Fruit fly (Drosophila melanogaster) whole organism, larva: Measurements from ENCODE around the gene mRpS31.
A peak's percentile ranks its signal among the peaks of the same experiment; 100 is the strongest.

Source experiments
- noc ChIP-seq: fragments of 200-800 bp; sonication (Bioruptor generic); optimal IDR thresholded peaks from 3 replicates; lab custom pipeline; 2019; ENCODE audit warnings: missing biosample characterization, mild to moderate bottlenecking, missing genetic modification characterization, moderate library complexity

mRpS31 gene

DNA sequence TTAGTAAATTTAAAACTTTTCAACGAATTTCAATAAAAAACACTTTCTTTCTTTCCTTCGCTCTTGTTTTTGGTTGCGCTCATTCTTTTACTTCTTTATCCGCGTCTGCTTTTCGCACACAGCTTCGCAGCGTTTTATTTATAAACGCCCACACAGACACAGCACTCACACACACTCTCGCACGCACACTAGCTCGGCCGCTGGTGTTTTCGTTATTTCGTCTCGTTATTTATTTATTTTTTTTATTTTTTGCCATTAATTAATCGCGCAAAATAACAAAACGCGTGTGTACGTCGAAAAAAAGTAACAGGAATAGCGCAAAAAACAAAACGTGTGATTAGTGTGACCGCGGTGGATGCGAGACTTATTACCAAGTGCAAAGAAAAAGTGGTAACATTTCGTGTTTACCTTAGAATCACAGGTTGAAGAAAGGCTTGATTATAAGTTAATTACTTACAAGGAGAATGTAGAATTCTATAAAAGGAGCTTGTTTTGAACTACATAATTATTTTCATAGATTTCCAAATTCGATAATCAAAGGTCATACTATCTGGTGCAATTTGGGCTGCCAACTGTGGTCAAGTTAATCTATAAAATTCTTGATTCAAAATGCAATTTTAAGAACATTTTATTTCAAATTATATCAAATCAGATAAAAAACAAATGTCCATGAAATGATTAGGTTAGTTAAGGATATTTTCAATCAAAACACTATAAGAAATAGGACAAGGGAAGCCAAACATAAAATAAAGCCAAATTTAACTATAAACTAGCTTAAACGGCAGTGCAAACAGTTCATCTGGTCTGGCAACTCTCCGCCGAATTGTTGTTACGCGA, at the start of gene mRpS31, which contains the start of gene hzg:
Gene mRpS31 (plus strand): TSS at position 793 of the 837 bp plus-strand sequence.
Gene hzg (minus strand): TSS at position 336 of the 837 bp plus-strand sequence.
- TF ChIP-seq noc: peak; percentile 49

DNA sequence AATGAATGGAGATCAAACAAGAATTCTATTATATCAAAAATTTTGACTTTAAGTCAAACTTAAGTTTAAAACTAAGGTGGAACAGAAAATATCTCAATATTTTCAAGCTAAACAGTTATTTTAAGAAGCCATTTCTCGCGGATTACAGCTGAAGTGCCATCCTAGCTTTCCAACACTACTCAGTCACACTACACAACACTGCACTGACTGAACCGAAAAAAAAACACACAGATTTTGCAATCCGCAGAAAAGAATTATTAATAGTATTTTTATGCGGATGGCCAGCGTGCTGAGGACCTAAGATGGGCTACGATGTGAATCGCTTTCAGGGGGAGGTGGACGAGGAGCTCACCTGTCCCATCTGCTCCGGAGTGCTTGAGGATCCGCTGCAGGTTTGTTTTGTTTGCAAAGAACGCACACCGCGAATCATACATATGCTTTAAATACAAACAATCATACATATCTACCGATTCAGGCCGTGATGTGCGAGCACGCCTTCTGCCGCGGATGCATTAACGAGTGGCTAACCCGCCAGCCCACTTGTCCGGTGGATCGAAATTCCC, 48.5 kb upstream of the mRpS31 start, which contains the start of gene elgi:
Gene elgi (plus strand): TSS at position 103 of the 563 bp plus-strand sequence.
- peak; percentile 59 for TF ChIP-seq noc

DNA sequence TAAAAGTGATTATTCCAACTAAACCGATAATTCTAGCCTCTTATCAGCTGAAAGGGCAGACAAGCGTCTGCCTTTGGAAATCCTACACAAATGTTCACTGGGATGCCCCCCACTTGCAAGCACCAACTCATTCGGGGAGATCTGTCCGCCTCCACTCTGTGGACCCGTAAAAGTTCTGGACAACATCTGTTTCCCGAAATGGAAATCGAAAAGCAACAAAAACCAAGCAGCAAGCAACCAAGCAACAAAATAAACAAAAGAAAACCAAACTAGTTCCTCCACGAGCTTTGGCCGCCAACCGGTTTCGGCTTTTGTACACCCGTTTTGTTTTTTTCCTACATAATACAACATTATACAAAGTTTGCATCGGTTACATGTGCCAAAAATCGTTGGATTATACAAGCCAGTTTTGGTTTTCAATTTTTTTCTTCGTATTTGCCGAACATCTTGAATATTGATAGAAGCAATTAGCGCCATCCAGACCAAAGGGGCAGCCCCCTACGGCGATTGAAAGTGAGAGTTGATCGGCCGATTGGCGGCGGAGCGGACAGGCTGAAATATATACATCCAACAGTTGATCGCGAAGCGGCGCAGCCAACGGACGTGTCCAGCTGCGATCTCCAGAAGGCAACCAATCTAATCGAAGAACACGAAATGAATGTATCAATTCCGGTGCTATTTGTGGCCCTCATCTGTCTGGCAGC, 46.2 kb upstream of the mRpS31 start, which contains the start of gene CG17032:
Gene CG17032 (plus strand): TSS at position 232 of the 704 bp plus-strand sequence.
- peak; percentile 65 for TF ChIP-seq noc

DNA sequence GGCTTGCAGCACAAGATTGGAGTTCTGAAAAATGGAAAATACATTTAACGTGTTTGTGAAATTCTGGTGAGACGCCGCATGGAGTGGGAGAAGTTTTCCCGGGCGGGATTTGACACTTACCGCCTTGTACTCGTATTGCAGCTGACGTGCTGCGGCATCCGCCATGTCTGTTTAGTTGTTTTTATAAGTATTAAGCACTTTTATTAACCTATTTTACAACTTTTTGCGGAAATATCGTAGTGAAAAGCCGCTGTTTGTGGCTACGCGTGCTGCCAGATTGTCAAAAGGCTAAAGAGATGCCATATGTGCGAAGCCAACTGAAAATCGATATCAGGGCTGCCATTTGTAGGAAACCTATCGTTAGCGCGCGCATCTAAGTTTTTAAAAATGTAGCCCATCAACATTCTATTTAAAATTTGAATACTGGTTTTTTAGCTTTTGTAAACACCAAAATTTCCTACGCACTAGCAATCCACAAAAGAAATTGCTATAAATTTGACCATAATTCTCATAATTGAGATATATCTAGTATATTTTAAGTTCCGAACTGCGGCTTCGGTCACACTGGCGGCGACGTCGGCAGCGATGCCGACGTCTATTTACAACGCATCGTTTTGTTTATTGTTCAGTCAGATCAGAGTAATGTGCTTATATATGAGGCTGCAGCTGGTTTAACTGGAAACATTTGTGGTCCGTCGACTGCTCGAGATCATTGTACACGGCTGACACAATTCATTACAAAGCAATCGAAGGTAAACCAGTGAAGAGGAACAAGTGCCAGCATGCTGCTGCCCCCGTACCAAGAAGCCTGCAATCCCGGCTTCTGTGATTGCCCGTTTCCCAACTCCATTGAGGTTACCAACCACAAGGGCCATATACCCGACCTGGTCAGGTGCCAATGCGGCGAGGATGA, 37.1 kb upstream of the mRpS31 start, which contains the start of the genes Brr2 and CG10516:
Gene Brr2 (minus strand): TSS at position 285 of the 913 bp plus-strand sequence.
Gene CG10516 (plus strand): TSS at position 617 of the 913 bp plus-strand sequence.
- no peak for TF ChIP-seq noc

DNA sequence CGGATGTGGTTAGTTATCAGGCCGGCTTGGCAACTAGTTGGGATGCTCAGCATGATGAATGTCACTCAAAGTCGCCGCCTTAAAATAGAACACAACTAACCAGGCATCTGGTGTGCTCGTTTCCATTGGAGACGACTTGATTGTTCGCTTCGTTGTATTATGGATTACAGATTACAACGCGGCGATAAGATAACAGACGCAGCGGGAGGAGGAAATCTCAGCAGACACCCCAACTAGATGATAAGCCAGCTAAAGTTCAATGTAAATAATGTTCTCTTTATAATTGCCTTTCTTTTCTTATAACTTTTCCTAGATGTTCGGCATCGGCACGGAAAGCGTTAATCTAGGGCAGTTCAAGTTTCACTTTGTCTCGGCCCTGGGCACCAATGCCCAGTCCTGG, 36.3 kb upstream of the mRpS31 start:
- TF ChIP-seq noc: no peak

DNA sequence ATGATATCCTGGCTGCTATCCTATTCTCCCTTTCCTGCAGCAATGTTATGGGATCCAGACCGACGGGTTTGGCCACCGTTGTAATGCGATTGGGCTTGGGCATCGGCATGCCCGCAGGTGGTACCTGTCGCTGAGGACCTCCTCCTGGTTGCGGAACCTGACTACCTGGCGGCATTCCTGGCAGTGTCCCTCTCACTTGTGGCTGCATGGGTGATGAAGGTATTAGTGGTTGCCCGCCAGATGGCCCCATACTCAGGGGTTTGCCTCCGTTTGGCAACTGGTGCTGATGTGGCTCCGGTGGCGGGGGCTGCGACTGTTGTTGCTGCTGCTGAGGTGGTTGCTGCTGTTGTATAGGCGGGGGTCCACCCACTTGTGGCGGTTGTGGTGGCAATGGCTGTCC, 30.8 kb upstream of the mRpS31 start:
- TF ChIP-seq noc: no peak

DNA sequence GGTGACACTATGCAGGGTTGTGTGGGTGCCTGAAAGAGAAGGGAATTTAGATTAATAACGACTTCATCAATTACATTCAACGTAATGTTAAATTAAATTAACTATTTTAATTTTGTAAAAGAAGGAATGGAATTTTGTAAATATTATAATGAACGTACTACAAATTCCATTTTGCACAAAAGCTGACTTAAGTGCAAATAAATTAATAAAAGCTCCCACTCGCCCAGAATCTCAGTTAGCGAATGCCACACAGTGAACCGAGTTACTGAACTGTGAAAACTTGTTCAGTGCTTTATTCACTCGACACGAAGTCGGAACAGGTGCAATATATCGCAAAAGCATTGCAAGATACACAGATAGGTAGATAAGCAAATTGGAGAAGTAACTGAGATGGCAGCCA, 29.9 kb upstream of the mRpS31 start, which contains the start of gene CG17026:
Gene CG17026 (plus strand): TSS at position 301 of the 400 bp plus-strand sequence.
- no peak for TF ChIP-seq noc

DNA sequence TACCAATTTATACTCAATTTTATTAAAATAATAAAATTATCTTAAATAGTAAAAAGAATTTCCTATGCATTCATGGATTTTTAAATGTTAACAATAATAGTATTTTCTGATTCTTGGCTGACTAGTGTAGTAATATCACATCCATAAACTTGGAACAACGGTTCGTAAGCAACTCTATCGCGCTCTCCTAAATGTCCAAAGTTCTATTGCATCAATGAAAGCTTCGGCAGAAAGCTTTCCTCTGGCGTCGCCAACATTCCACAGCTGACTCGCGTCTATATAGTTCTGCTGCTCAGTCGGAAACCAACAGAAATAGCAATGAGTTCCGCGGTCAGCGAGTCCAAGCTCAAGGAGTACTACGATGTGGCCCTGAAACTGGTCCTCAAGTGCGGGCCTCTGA, 28.2 kb upstream of the mRpS31 start, which contains the start of gene CG17029:
Gene CG17029 (plus strand): TSS at position 113 of the 400 bp plus-strand sequence.
- TF ChIP-seq noc: no peak

DNA sequence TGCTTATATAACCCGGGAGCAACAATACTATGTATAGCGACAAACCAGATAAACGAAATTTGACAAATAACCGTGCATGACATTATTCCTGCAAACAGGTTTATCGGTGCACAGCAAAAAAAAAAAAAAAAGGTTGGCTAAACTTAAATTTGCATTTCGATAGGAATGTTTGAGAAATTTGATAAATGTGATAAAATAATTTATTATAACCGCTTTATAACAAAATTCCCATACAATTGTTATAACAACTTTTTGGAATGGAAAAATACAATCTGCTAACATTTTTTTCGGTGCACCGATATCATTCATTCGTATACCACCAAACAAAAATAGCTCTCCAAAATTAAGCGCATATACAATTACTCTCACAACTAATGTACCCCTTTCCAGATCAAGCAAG, 27.4 kb upstream of the mRpS31 start:
- TF ChIP-seq noc: peak; percentile 20

DNA sequence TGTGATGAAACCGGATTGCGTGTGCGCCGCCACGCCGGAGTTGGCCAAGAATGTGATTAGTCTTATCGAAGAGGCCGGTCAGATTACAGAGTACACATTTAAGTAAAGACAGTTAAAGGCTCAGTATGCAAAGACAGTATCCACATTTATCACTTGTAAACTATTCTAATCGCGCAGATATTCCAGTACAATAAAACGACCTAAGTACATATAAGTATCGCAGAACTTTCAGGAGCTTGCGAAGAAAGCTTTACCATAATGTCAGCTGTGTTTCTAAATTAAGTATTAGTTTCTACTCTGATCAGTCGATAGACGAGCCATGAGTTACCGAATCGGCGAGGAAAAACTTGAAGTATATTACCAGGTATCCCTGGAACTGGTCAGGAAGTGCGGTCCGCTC, 26.8 kb upstream of the mRpS31 start, which contains the start of gene CG17028:
Gene CG17028 (plus strand): TSS at position 301 of the 400 bp plus-strand sequence.
- TF ChIP-seq noc: no peak

DNA sequence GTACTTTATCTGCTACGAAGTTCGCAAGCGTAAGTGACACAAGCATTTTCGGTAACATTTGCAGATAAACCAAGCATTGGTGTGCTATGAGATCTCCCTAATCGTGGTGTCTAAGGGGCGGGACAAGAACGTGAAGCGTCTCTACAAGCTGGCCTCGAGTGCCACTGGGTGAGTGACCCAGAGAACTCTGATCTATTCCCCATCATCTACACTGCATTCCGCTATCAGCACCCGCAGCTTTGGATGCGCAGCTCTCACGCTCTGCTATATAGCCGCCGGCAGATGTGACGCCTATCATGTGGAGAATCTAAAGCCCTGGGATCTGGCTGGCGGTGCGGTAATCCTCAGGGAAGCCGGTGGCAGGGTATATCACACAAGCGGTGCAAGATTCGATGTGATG, 25.8 kb upstream of the mRpS31 start:
- no peak for TF ChIP-seq noc

DNA sequence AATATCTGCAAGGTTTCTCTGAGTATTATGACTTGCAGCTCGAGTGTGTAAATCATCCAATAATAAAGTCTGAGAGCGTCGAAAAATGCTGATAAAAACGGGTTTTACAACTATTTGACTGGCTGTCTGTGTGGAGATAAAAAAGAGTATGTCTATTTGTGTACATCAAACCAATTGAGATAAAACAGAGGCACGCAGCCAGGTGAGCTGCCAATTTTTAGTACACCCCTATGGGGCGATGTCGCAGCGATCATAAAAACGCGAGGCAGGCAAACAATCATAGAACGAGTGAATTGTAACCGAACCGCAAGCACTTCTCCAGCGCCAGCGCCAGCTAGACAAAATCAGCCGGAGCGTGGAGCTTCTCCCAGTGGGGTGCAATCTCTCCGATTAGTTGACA, 25.1 kb upstream of the mRpS31 start, which contains the start of gene CG17027:
Gene CG17027 (plus strand): TSS at position 189 of the 400 bp plus-strand sequence.
- TF ChIP-seq noc: peak; percentile 39

DNA sequence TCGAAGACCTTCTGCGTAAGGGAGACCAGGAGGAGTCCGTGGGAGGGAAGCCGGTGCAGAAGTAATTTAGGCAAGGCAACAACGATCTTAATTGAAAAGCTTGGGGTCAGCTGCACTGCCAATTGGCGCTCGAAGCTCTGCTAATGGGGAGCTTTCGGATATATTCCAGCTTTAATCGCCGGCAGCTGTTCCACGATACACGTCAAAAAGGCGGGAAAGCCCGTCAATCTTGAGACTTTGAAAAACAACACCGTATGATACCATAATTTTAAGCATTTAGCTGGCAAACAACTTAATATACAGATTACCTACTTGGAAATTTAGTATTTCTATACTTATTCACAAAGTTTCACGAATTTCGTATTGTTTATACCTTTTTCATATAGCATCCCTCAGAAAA, 23.6 kb upstream of the mRpS31 start:
- TF ChIP-seq noc: no peak

DNA sequence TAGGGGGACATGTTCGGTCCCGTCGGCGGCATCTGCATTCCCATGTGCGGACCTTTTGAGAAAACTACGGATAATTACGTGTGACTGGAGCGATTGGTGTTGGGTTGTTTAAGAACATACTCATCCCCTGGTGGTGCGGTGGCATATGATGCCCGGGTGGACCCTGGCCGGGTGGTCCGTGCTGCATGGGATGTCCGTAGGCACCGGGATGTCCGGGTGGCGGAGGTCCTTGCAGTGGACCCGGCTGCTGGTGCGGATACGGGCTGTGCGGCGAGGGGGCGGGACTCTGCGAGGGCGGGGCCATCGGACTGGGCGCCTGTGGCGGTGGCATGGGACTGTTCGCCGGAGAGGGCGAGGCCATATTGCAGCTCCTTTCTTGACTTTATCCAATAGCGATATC, 22.8 kb upstream of the mRpS31 start:
- TF ChIP-seq noc: no peak

DNA sequence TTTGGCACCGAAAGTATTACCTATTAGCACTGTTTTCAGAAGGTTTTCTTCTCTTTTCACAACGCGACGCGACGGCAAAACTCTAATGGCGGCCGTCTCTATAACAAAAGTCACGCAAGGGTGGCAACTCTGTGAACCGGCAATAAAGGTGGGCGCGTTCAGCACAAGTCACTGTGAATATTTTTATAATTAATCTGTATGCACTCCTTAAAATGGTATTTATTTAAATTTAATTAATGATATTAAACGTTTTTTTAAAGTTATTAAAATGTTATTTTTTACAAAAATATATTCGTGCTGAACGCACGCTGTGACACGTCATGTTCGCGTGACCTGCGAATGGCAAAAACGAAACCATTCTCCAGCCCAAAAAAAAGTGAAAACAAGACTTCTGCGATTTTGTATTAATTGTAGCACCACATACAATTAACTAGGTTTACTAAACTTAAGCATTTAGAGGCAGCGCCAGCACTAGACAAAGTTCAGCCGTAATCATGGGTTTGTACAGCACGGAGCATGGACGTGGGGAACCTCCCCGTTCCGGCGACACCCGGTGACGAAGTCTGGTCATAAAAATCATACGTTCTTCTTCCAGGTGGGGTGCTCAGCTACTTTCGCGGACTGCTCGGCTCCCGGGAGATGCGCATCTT, 22.1 kb upstream of the mRpS31 start, which contains the start of the genes brm and Arl1:
Gene brm (minus strand): TSS at position 87 of the 650 bp plus-strand sequence.
Gene Arl1 (plus strand): TSS at position 353 of the 650 bp plus-strand sequence.
- TF ChIP-seq noc: peak; percentile 98
